Fruit fly (Drosophila melanogaster) whole organism, embryonic: ENCODE data around the gene CG32801.

Source experiments
- Asciz ChIP-seq: fragments of 200-800 bp; sonication (Bioruptor generic); optimal IDR thresholded peaks from 2 replicates; lab custom pipeline; 2017; ENCODE audit warnings: missing biosample characterization, mild to moderate bottlenecking, missing genetic modification characterization, missing genetic modification reagents
- BEAF-32 ChIP-seq: fragments of 200-800 bp; sonication (Bioruptor generic); optimal IDR thresholded peaks from 3 replicates; lab custom pipeline; 2017; ENCODE audit warnings: missing biosample characterization, missing genetic modification characterization, mild to moderate bottlenecking, moderate library complexity, missing genetic modification reagents
- Bdp1 ChIP-seq: fragments of 200-800 bp; sonication (Bioruptor generic); optimal IDR thresholded peaks from 3 replicates; lab custom pipeline; 2016; ENCODE audit warnings: missing biosample characterization, missing genetic modification characterization
- CG10147 ChIP-seq: fragments of 200-800 bp; sonication (Bioruptor generic); optimal IDR thresholded peaks from 2 replicates; lab custom pipeline; 2019; ENCODE audit warnings: missing biosample characterization, mild to moderate bottlenecking, missing genetic modification characterization, moderate library complexity
- CG12155 ChIP-seq: fragments of 200-800 bp; sonication (Bioruptor generic); optimal IDR thresholded peaks from 3 replicates; lab custom pipeline; 2016; ENCODE audit warnings: missing biosample characterization, missing genetic modification characterization
- CG12391 ChIP-seq: fragments of 200-800 bp; sonication (Bioruptor generic); optimal IDR thresholded peaks from 3 replicates; lab custom pipeline; 2018; ENCODE audit warnings: missing biosample characterization, mild to moderate bottlenecking, missing genetic modification characterization, moderate library complexity
- CG14441 ChIP-seq: fragments of 200-800 bp; sonication (Bioruptor generic); IDR thresholded peaks from 2 replicates; pipeline ENCODE4 v1.3.6; 2022; ENCODE audit warnings: missing biosample characterization, missing genetic modification characterization
- CG17829 ChIP-seq: fragments of 200-800 bp; optimal IDR thresholded peaks from 2 replicates; lab custom pipeline; 2019; ENCODE audit warnings: missing biosample characterization, mild to moderate bottlenecking, missing genetic modification characterization, moderate library complexity
- CG2712 ChIP-seq: fragments of 200-800 bp; optimal IDR thresholded peaks from 3 replicates; lab custom pipeline; 2019; ENCODE audit warnings: missing biosample characterization, mild to moderate bottlenecking, missing genetic modification characterization, moderate library complexity
- CG3163 ChIP-seq: fragments of 200-800 bp; sonication (Bioruptor generic); optimal IDR thresholded peaks from 3 replicates; lab custom pipeline; 2016; ENCODE audit warnings: missing biosample characterization, missing genetic modification characterization
- CG32772 ChIP-seq: fragments of 200-800 bp; sonication (Bioruptor generic); IDR thresholded peaks from 2 replicates; pipeline ENCODE4 v1.3.6; 2022; ENCODE audit warnings: missing biosample characterization, missing genetic modification characterization
- CG42726 ChIP-seq: fragments of 200-800 bp; sonication (Bioruptor generic); IDR thresholded peaks from 2 replicates; pipeline ENCODE4 v1.3.6; 2022; ENCODE audit warnings: missing biosample characterization, missing genetic modification characterization; ENCODE audit not compliant: partially characterized antibody
- CG43689 ChIP-seq: fragments of 200-800 bp; sonication (Bioruptor generic); IDR thresholded peaks from 2 replicates; pipeline ENCODE4 v1.3.6; 2022; ENCODE audit warnings: missing biosample characterization, missing genetic modification characterization
- CG4820 ChIP-seq: fragments of 200-800 bp; sonication (Bioruptor generic); optimal IDR thresholded peaks from 3 replicates; lab custom pipeline; 2016; ENCODE audit warnings: missing biosample characterization, missing genetic modification characterization
- CG6791 ChIP-seq: fragments of 200-800 bp; sonication (Bioruptor generic); IDR thresholded peaks from 3 replicates; pipeline ENCODE4 v1.3.6; 2022; ENCODE audit warnings: missing biosample characterization, missing genetic modification characterization; ENCODE audit not compliant: partially characterized antibody
- CG7987 ChIP-seq: fragments of 200-800 bp; sonication (Bioruptor generic); optimal IDR thresholded peaks from 2 replicates; lab custom pipeline; 2018; ENCODE audit warnings: missing biosample characterization, mild to moderate bottlenecking, missing genetic modification characterization, moderate library complexity
- Camta ChIP-seq: fragments of 200-800 bp; sonication (Bioruptor generic); optimal IDR thresholded peaks from 2 replicates; lab custom pipeline; 2016; ENCODE audit warnings: missing biosample characterization, missing genetic modification characterization
- Dip3 ChIP-seq: fragments of 200-800 bp; sonication (Bioruptor generic); optimal IDR thresholded peaks from 3 replicates; lab custom pipeline; 2016; ENCODE audit warnings: missing biosample characterization, missing genetic modification characterization
- Doc2 ChIP-seq: fragments of 200-800 bp; sonication (Bioruptor generic); IDR thresholded peaks from 2 replicates; pipeline ENCODE4 v1.3.6; 2022; ENCODE audit warnings: missing biosample characterization, missing genetic modification characterization
- Doc3 ChIP-seq: fragments of 200-800 bp; sonication (Bioruptor generic); IDR thresholded peaks from 3 replicates; pipeline ENCODE4 v1.3.6; 2022; ENCODE audit warnings: missing biosample characterization, missing genetic modification characterization; ENCODE audit not compliant: partially characterized antibody
- Drgx ChIP-seq: fragments of 200-800 bp; sonication (Bioruptor generic); IDR thresholded peaks from 2 replicates; pipeline ENCODE4 v1.3.6; 2022; ENCODE audit warnings: missing biosample characterization, missing genetic modification characterization
- Ets97D ChIP-seq: fragments of 200-800 bp; sonication (Bioruptor generic); optimal IDR thresholded peaks from 3 replicates; lab custom pipeline; 2016; ENCODE audit warnings: missing biosample characterization, missing genetic modification characterization
- Fer1 ChIP-seq: fragments of 200-800 bp; sonication (Bioruptor generic); optimal IDR thresholded peaks from 2 replicates; lab custom pipeline; 2017; ENCODE audit warnings: missing biosample characterization, mild to moderate bottlenecking, missing genetic modification characterization
- Fer3 ChIP-seq: fragments of 200-800 bp; sonication (Bioruptor generic); optimal IDR thresholded peaks from 2 replicates; lab custom pipeline; 2018; ENCODE audit warnings: missing biosample characterization, mild to moderate bottlenecking, missing genetic modification characterization, moderate library complexity
- HHEX ChIP-seq: fragments of 200-800 bp; sonication (Bioruptor generic); optimal IDR thresholded peaks from 3 replicates; lab custom pipeline; 2017; ENCODE audit warnings: missing biosample characterization, mild to moderate bottlenecking, missing genetic modification characterization, missing genetic modification reagents
- Hand ChIP-seq: fragments of 200-800 bp; sonication (Bioruptor generic); optimal IDR thresholded peaks from 2 replicates; lab custom pipeline; 2017; ENCODE audit warnings: mild to moderate bottlenecking, missing biosample characterization, missing genetic modification reagents, missing genetic modification characterization
- Hr3 ChIP-seq: fragments of 200-800 bp; sonication (Bioruptor generic); optimal IDR thresholded peaks from 3 replicates; lab custom pipeline; 2016; ENCODE audit warnings: missing biosample characterization, missing genetic modification characterization
- Six4 ChIP-seq: fragments of 200-800 bp; sonication (Bioruptor generic); optimal IDR thresholded peaks from 2 replicates; lab custom pipeline; 2016; ENCODE audit warnings: missing biosample characterization, missing genetic modification characterization
- amos ChIP-seq: fragments of 200-800 bp; sonication (Bioruptor generic); IDR thresholded peaks from 2 replicates; pipeline ENCODE4 v1.3.6; 2022; ENCODE audit warnings: missing biosample characterization, missing genetic modification characterization; ENCODE audit not compliant: partially characterized antibody
- ase ChIP-seq: fragments of 200-800 bp; sonication (Bioruptor generic); IDR thresholded peaks from 3 replicates; pipeline ENCODE4 v1.3.6; 2022; ENCODE audit warnings: missing biosample characterization, missing genetic modification characterization
- btn ChIP-seq: fragments of 200-800 bp; sonication (Bioruptor generic); optimal IDR thresholded peaks from 2 replicates; lab custom pipeline; 2016; ENCODE audit warnings: missing biosample characterization, missing genetic modification characterization
- cas ChIP-seq: fragments of 200-800 bp; sonication (Bioruptor generic); IDR thresholded peaks from 2 replicates; pipeline ENCODE4 v1.3.6; 2022; ENCODE audit warnings: missing biosample characterization, missing genetic modification characterization
- danr ChIP-seq: fragments of 200-800 bp; sonication (Bioruptor generic); IDR thresholded peaks from 2 replicates; pipeline ENCODE4 v1.3.6; 2022; ENCODE audit warnings: missing biosample characterization, missing genetic modification characterization
- dati ChIP-seq: fragments of 200-800 bp; sonication (Bioruptor generic); IDR thresholded peaks from 2 replicates; pipeline ENCODE4 v1.3.6; 2022; ENCODE audit warnings: missing biosample characterization, missing genetic modification characterization
- en ChIP-seq: fragments of 200-800 bp; sonication (Bioruptor generic); optimal IDR thresholded peaks from 2 replicates; lab custom pipeline; 2016; ENCODE audit warnings: missing biosample characterization, missing genetic modification characterization
- exex ChIP-seq: fragments of 200-800 bp; sonication (Bioruptor generic); optimal IDR thresholded peaks from 4 replicates; lab custom pipeline; 2018; ENCODE audit warnings: missing biosample characterization, mild to moderate bottlenecking, missing genetic modification characterization, moderate library complexity
- grn ChIP-seq: fragments of 200-800 bp; sonication (Bioruptor generic); optimal IDR thresholded peaks from 3 replicates; lab custom pipeline; 2017; ENCODE audit warnings: missing biosample characterization, missing genetic modification characterization
- luna ChIP-seq: fragments of 200-800 bp; sonication (Bioruptor generic); optimal IDR thresholded peaks from 2 replicates; lab custom pipeline; 2016; ENCODE audit warnings: missing biosample characterization, missing genetic modification characterization
- nerfin-2 ChIP-seq: fragments of 200-800 bp; sonication (Bioruptor generic); IDR thresholded peaks from 2 replicates; pipeline ENCODE4 v1.3.6; 2022; ENCODE audit warnings: missing biosample characterization, missing genetic modification characterization; ENCODE audit not compliant: partially characterized antibody
- oc ChIP-seq: fragments of 200-800 bp; sonication (Bioruptor generic); optimal IDR thresholded peaks from 2 replicates; lab custom pipeline; 2018; ENCODE audit warnings: missing biosample characterization, mild to moderate bottlenecking, missing genetic modification characterization, moderate library complexity
- pan ChIP-seq, 4 experiments: fragments of >200 bp in 3 of 4; fragments of 200-800 bp in 1 of 4; sonication (Bioruptor generic) in 1 of 4; optimal IDR thresholded peaks in 3 of 4; IDR thresholded peaks in 1 of 4; 2 replicates each; pipeline versions ENCODE4 v1.3.6 to Lab custom; 2017 to 2022; ENCODE audit warnings: missing biosample characterization in 2 of 4, missing genetic modification characterization in 2 of 4, mixed read lengths in 1 of 4
- psq ChIP-seq: fragments of 200-800 bp; sonication (Bioruptor generic); optimal IDR thresholded peaks from 2 replicates; lab custom pipeline; 2017; ENCODE audit warnings: missing biosample characterization, missing genetic modification characterization
- seq ChIP-seq: fragments of 200-800 bp; sonication (Bioruptor generic); IDR thresholded peaks from 2 replicates; pipeline ENCODE4 v1.3.6; 2022; ENCODE audit warnings: missing biosample characterization, missing genetic modification characterization
- tap ChIP-seq: fragments of 200-800 bp; optimal IDR thresholded peaks from 3 replicates; lab custom pipeline; 2019; ENCODE audit warnings: missing biosample characterization, mild to moderate bottlenecking, missing genetic modification characterization, moderate library complexity
- tgo ChIP-seq: fragments of 200-800 bp; sonication (Bioruptor generic); IDR thresholded peaks from 3 replicates; pipeline ENCODE4 v1.3.6; 2022; ENCODE audit warnings: missing biosample characterization, missing genetic modification characterization
- tio ChIP-seq: fragments of 200-800 bp; sonication (Bioruptor generic); optimal IDR thresholded peaks from 2 replicates; lab custom pipeline; 2017; ENCODE audit warnings: missing biosample characterization, missing genetic modification characterization, inconsistent platforms
- ttk ChIP-seq: fragments of 200-800 bp; sonication (Bioruptor generic); IDR thresholded peaks from 2 replicates; pipeline ENCODE4 v2.1.2; 2022; ENCODE audit warnings: missing biosample characterization, missing genetic modification characterization
- twi ChIP-seq: fragments of 200-800 bp; optimal IDR thresholded peaks from 2 replicates; lab custom pipeline; 2019; ENCODE audit warnings: missing biosample characterization, mild to moderate bottlenecking, missing genetic modification characterization, moderate library complexity
- wek ChIP-seq: fragments of 200-800 bp; sonication (Bioruptor generic); optimal IDR thresholded peaks from 3 replicates; lab custom pipeline; 2018; ENCODE audit warnings: missing biosample characterization, mild to moderate bottlenecking, missing genetic modification characterization, moderate library complexity

Gene CG32801

dm6 chrX:1877107-1877736 lies 25.8 kb downstream of the CG32801 start, which contains the start of the genes CG14817 and CG14805 (continued):
- TF ChIP-seq pan (optimal IDR thresholded peaks at IDR 0.05; lab: Kevin White, UChicago): no peak
- TF ChIP-seq pan (GFP tag; optimal IDR thresholded peaks at IDR 0.05 in 1 of 2, IDR thresholded peaks at IDR 0.05 in 1 of 2): peak in 1 of 2 experiments; percentile 56
- no peak for TF ChIP-seq tio (GFP tag; lab: Kevin White, UChicago)
- TF ChIP-seq psq (GFP tag; lab: Kevin White, UChicago): no peak
- no peak for TF ChIP-seq oc (tag; lab: Kevin White, UChicago)
- TF ChIP-seq CG2712 (tag; lab: Kevin White, UChicago): peak; percentile 64
- peak; percentile 66 for TF ChIP-seq CG17829
- no peak for TF ChIP-seq CG14441
- TF ChIP-seq btn (GFP tag; lab: Kevin White, UChicago): no peak
- TF ChIP-seq Ets97D: peak; percentile 98
- peak; percentile 76 for TF ChIP-seq Fer3 (tag; lab: Kevin White, UChicago)
- TF ChIP-seq dati (GFP tag; lab: Robert Waterston, UW): no peak
- peak; percentile 69 for TF ChIP-seq tap
- TF ChIP-seq grn (GFP tag; lab: Kevin White, UChicago): no peak
- no peak for TF ChIP-seq exex (tag; lab: Kevin White, UChicago)
- TF ChIP-seq CG10147 (GFP tag; lab: Kevin White, UChicago): peak; percentile 76
- peak; percentile 48; the same call in 1 of the 3 replicates for TF ChIP-seq tgo (GFP tag; lab: Robert Waterston, UW)
- TF ChIP-seq CG42726 (GFP tag; lab: Robert Waterston, UW): no peak
- TF ChIP-seq CG12391 (tag; lab: Kevin White, UChicago): peak; percentile 76
- TF ChIP-seq CG32772 (GFP tag; lab: Robert Waterston, UW): no peak
- TF ChIP-seq Hr3 (GFP tag; lab: Kevin White, UChicago): no peak
- peak; percentile 68 for TF ChIP-seq Hand (GFP tag; lab: Kevin White, UChicago)
- peak; percentile 18 for TF ChIP-seq Bdp1 (GFP tag; lab: Kevin White, UChicago)
- TF ChIP-seq danr (GFP tag; lab: Robert Waterston, UW): no peak
- TF ChIP-seq en (GFP tag; lab: Kevin White, UChicago): peak; percentile 35
- TF ChIP-seq Asciz: no peak
- TF ChIP-seq CG3163 (GFP tag; lab: Kevin White, UChicago): no peak
- TF ChIP-seq CG7987 (GFP tag; lab: Kevin White, UChicago): peak; percentile 93
- peak; percentile 62 for TF ChIP-seq CG6791 (GFP tag; lab: Robert Waterston, UW)
- peak; percentile 93 for TF ChIP-seq Fer1
- no peak for TF ChIP-seq ase (GFP tag; lab: Robert Waterston, UW)
- TF ChIP-seq cas (GFP tag; lab: Robert Waterston, UW): no peak
- TF ChIP-seq seq (GFP tag; lab: Robert Waterston, UW): peak; percentile 58; the same call in 1 of the 2 replicates
- TF ChIP-seq Camta (GFP tag; lab: Kevin White, UChicago): no peak
- peak; percentile 84 for TF ChIP-seq HHEX
- TF ChIP-seq amos: peak; percentile 66
- no peak for TF ChIP-seq Doc2 (GFP tag; lab: Robert Waterston, UW)
- TF ChIP-seq Doc3 (GFP tag; lab: Robert Waterston, UW): 0 out of 3 replicates have a peak, but pooled peaks have one; percentile 36
- no peak for TF ChIP-seq Drgx
- peak; percentile 70 for TF ChIP-seq BEAF-32 (GFP tag; lab: Kevin White, UChicago)
- no peak for TF ChIP-seq Dip3
- TF ChIP-seq ttk: no peak
- TF ChIP-seq Six4 (GFP tag; lab: Kevin White, UChicago): peak; percentile 34
- no peak for TF ChIP-seq CG12155 (GFP tag; lab: Kevin White, UChicago)
- TF ChIP-seq CG43689: no peak
- TF ChIP-seq wek (GFP tag; lab: Kevin White, UChicago): peak; percentile 85
- TF ChIP-seq CG4820 (GFP tag; lab: Kevin White, UChicago): no peak
- TF ChIP-seq luna (GFP tag; lab: Kevin White, UChicago): no peak
- TF ChIP-seq nerfin-2 (GFP tag; lab: Robert Waterston, UW): no peak
- peak; percentile 38 for TF ChIP-seq twi (tag; lab: Kevin White, UChicago)
